Fruit fly (Drosophila melanogaster) whole organism, prepupa: Measurements from ENCODE around the gene CG7530.
A peak's percentile ranks its signal among the peaks of the same experiment; 100 is the strongest.

Experiments
- Blimp-1 ChIP-seq: fragments of 200-800 bp; sonication (Bioruptor generic); optimal IDR thresholded peaks from 3 replicates; lab custom pipeline; 2017; ENCODE audit warnings: missing biosample characterization, missing genetic modification characterization, mild to moderate bottlenecking, moderate library complexity, missing genetic modification reagents
- CG11762 ChIP-seq: fragments of 200-800 bp; sonication (Bioruptor generic); optimal IDR thresholded peaks from 3 replicates; lab custom pipeline; 2016; ENCODE audit warnings: missing biosample characterization, missing genetic modification characterization; ENCODE audit not compliant: insufficient read depth
- CG15336 ChIP-seq: fragments of 200-800 bp; sonication (Bioruptor generic); IDR thresholded peaks from 2 replicates; pipeline ENCODE4 v1.3.6; 2022; ENCODE audit warnings: missing biosample characterization, missing genetic modification characterization
- CG1621 ChIP-seq: fragments of 200-800 bp; sonication (Bioruptor generic); optimal IDR thresholded peaks from 3 replicates; lab custom pipeline; 2018; ENCODE audit warnings: missing biosample characterization, mild to moderate bottlenecking, missing genetic modification characterization
- CG3032 ChIP-seq: fragments of 200-800 bp; optimal IDR thresholded peaks from 2 replicates; lab custom pipeline; 2019; ENCODE audit warnings: missing biosample characterization, mild to moderate bottlenecking, missing genetic modification characterization, moderate library complexity
- CG31627 ChIP-seq: fragments of 200-800 bp; sonication (Bioruptor generic); optimal IDR thresholded peaks from 3 replicates; lab custom pipeline; 2016; ENCODE audit warnings: missing biosample characterization, missing genetic modification characterization
- CG32006 ChIP-seq: fragments of 200-800 bp; sonication (Bioruptor generic); optimal IDR thresholded peaks from 3 replicates; lab custom pipeline; 2017; ENCODE audit warnings: missing biosample characterization, mild to moderate bottlenecking, missing genetic modification characterization
- CG34406 ChIP-seq: fragments of 200-800 bp; sonication (Bioruptor generic); optimal IDR thresholded peaks from 3 replicates; lab custom pipeline; 2016; ENCODE audit warnings: missing biosample characterization, missing genetic modification characterization
- CG3919 ChIP-seq: fragments of 200-800 bp; sonication (Bioruptor generic); optimal IDR thresholded peaks from 3 replicates; lab custom pipeline; 2016; ENCODE audit warnings: missing biosample characterization, missing genetic modification characterization
- CG4318 ChIP-seq: fragments of 200-800 bp; sonication (Bioruptor generic); optimal IDR thresholded peaks from 3 replicates; lab custom pipeline; 2017; ENCODE audit warnings: missing biosample characterization, mild to moderate bottlenecking, missing genetic modification characterization
- CG6163 ChIP-seq: fragments of 200-800 bp; sonication (Bioruptor generic); IDR thresholded peaks from 3 replicates; pipeline ENCODE4 v1.3.6; 2022; ENCODE audit warnings: missing biosample characterization, missing genetic modification characterization
- CG6276 ChIP-seq: fragments of 200-800 bp; sonication (Bioruptor generic); optimal IDR thresholded peaks from 2 replicates; lab custom pipeline; 2017; ENCODE audit warnings: missing biosample characterization, mild to moderate bottlenecking, missing genetic modification characterization
- CG6792 ChIP-seq: fragments of 200-800 bp; sonication (Bioruptor generic); optimal IDR thresholded peaks from 3 replicates; lab custom pipeline; 2016; ENCODE audit warnings: missing biosample characterization, missing genetic modification characterization
- CG6808 ChIP-seq: fragments of 200-800 bp; sonication (Bioruptor generic); optimal IDR thresholded peaks from 3 replicates; lab custom pipeline; 2017; ENCODE audit warnings: missing biosample characterization, missing genetic modification characterization, mild to moderate bottlenecking, moderate library complexity, missing genetic modification reagents
- CG7368 ChIP-seq: fragments of 200-800 bp; sonication (Bioruptor generic); optimal IDR thresholded peaks from 3 replicates; lab custom pipeline; 2016; ENCODE audit warnings: missing biosample characterization, missing genetic modification characterization
- CG8119 ChIP-seq: fragments of 200-800 bp; sonication (Bioruptor generic); IDR thresholded peaks from 3 replicates; pipeline ENCODE4 v1.3.6; 2022; ENCODE audit warnings: missing biosample characterization, missing genetic modification characterization
- CG9139 ChIP-seq: fragments of 200-800 bp; sonication (Bioruptor generic); optimal IDR thresholded peaks from 3 replicates; lab custom pipeline; 2017; ENCODE audit warnings: missing biosample characterization, mild to moderate bottlenecking, missing genetic modification characterization
- Eip75B ChIP-seq: fragments of 200-800 bp; sonication (Bioruptor generic); optimal IDR thresholded peaks from 3 replicates; lab custom pipeline; 2016; ENCODE audit warnings: missing biosample characterization, missing genetic modification characterization
- Eip78C ChIP-seq: fragments of 200-800 bp; sonication (Bioruptor generic); peaks from one replicate; lab custom pipeline; 2016; ENCODE audit warnings: missing biosample characterization, missing genetic modification characterization
- Eip93F ChIP-seq: fragments of 200-800 bp; sonication (Bioruptor generic); optimal IDR thresholded peaks from 2 replicates; lab custom pipeline; 2016; ENCODE audit warnings: missing biosample characterization, mild to moderate bottlenecking, missing genetic modification characterization
- Ets96B ChIP-seq: fragments of 200-800 bp; optimal IDR thresholded peaks from 2 replicates; lab custom pipeline; 2019; ENCODE audit warnings: missing biosample characterization, mild to moderate bottlenecking, missing genetic modification characterization, moderate library complexity
- Gug ChIP-seq: fragments of 200-800 bp; sonication (Bioruptor generic); IDR thresholded peaks from 2 replicates; pipeline ENCODE4 v1.3.6; 2022; ENCODE audit warnings: missing biosample characterization, missing genetic modification characterization
- Hr38 ChIP-seq: sonication (Bioruptor generic); optimal IDR thresholded peaks from 2 replicates; lab custom pipeline; 2016; ENCODE audit warnings: missing biosample characterization, missing genetic modification characterization
- Hr39 ChIP-seq: fragments of 200-800 bp; sonication (Bioruptor generic); optimal IDR thresholded peaks from 2 replicates; lab custom pipeline; 2016; ENCODE audit warnings: missing biosample characterization, missing genetic modification characterization
- Hr4 ChIP-seq: fragments of 200-800 bp; sonication (Bioruptor generic); optimal IDR thresholded peaks from 3 replicates; lab custom pipeline; 2016; ENCODE audit warnings: missing biosample characterization, missing genetic modification characterization
- Lpt ChIP-seq: fragments of 200-800 bp; sonication (Bioruptor generic); optimal IDR thresholded peaks from 3 replicates; lab custom pipeline; 2016; ENCODE audit warnings: missing biosample characterization, missing genetic modification characterization
- Met ChIP-seq: fragments of 200-800 bp; sonication (Bioruptor generic); optimal IDR thresholded peaks from 3 replicates; lab custom pipeline; 2016; ENCODE audit warnings: missing biosample characterization, missing genetic modification characterization
- OdsH ChIP-seq: fragments of 200-800 bp; sonication (Bioruptor generic); optimal IDR thresholded peaks from 3 replicates; lab custom pipeline; 2016; ENCODE audit warnings: missing biosample characterization, missing genetic modification characterization
- Smox ChIP-seq: fragments of 200-800 bp; sonication (Bioruptor generic); optimal IDR thresholded peaks from 3 replicates; lab custom pipeline; 2016; ENCODE audit warnings: missing biosample characterization, missing genetic modification characterization
- Sox14 ChIP-seq: fragments of 200-800 bp; sonication (Bioruptor generic); optimal IDR thresholded peaks from 3 replicates; lab custom pipeline; 2016; ENCODE audit warnings: missing biosample characterization, missing genetic modification characterization
- Sox15 ChIP-seq: fragments of 200-800 bp; sonication (Bioruptor generic); optimal IDR thresholded peaks from 3 replicates; lab custom pipeline; 2016; ENCODE audit warnings: missing biosample characterization, missing genetic modification characterization
- achi ChIP-seq: fragments of 200-800 bp; sonication (Bioruptor generic); optimal IDR thresholded peaks from 3 replicates; lab custom pipeline; 2016; ENCODE audit warnings: missing biosample characterization, missing genetic modification characterization
- acj6 ChIP-seq: fragments of 200-800 bp; sonication (Bioruptor generic); optimal IDR thresholded peaks from 3 replicates; lab custom pipeline; 2016; ENCODE audit warnings: missing biosample characterization, missing genetic modification characterization
- eg ChIP-seq: fragments of 200-800 bp; sonication (Bioruptor generic); IDR thresholded peaks from 3 replicates; pipeline ENCODE4 v1.3.6; 2022; ENCODE audit warnings: missing biosample characterization, missing genetic modification characterization
- esn ChIP-seq: fragments of 200-800 bp; sonication (Bioruptor generic); optimal IDR thresholded peaks from 2 replicates; lab custom pipeline; 2016; ENCODE audit warnings: missing biosample characterization, mild to moderate bottlenecking, missing genetic modification characterization, moderate library complexity
- fd59A ChIP-seq: fragments of 200-800 bp; sonication (Bioruptor generic); optimal IDR thresholded peaks from 2 replicates; lab custom pipeline; 2017; ENCODE audit warnings: missing biosample characterization, mild to moderate bottlenecking, missing genetic modification characterization, missing genetic modification reagents
- fd85E ChIP-seq: fragments of 200-800 bp; sonication (Bioruptor generic); optimal IDR thresholded peaks from 3 replicates; lab custom pipeline; 2016; ENCODE audit warnings: missing biosample characterization, missing genetic modification characterization
- fkh ChIP-seq: fragments of 200-800 bp; sonication (Bioruptor generic); optimal IDR thresholded peaks from 3 replicates; lab custom pipeline; 2017; ENCODE audit warnings: missing biosample characterization, mild to moderate bottlenecking, missing genetic modification characterization, moderate library complexity
- net ChIP-seq: fragments of 200-800 bp; sonication (Bioruptor generic); optimal IDR thresholded peaks from 3 replicates; lab custom pipeline; 2016; ENCODE audit warnings: missing biosample characterization, missing genetic modification characterization
- pdm3 ChIP-seq: fragments of 200-800 bp; sonication (Bioruptor generic); optimal IDR thresholded peaks from 3 replicates; lab custom pipeline; 2016; ENCODE audit warnings: missing biosample characterization, missing genetic modification characterization
- salr ChIP-seq, 2 experiments: fragments of 200-800 bp; sonication (Bioruptor generic); optimal IDR thresholded peaks; 3 replicates each; lab custom pipeline; 2016 to 2018; ENCODE audit warnings: missing biosample characterization in 2 of 2, missing genetic modification characterization in 2 of 2, mild to moderate bottlenecking in 1 of 2
- ss ChIP-seq, 2 experiments: fragments of 200-800 bp; sonication (Bioruptor generic); optimal IDR thresholded peaks; 2 replicates in 1 of 2; 3 replicates in 1 of 2; lab custom pipeline; 2017 to 2018; ENCODE audit warnings: mild to moderate bottlenecking in 2 of 2, missing biosample characterization in 2 of 2, missing genetic modification characterization in 2 of 2, moderate library complexity in 1 of 2
- svp ChIP-seq: fragments of 200-800 bp; sonication (Bioruptor generic); peaks from one replicate; lab custom pipeline; 2016; ENCODE audit warnings: missing biosample characterization, missing genetic modification characterization
- topi ChIP-seq: fragments of 200-800 bp; sonication (Bioruptor generic); optimal IDR thresholded peaks from 3 replicates; lab custom pipeline; 2016; ENCODE audit warnings: missing biosample characterization, missing genetic modification characterization
- vri ChIP-seq: fragments of 200-800 bp; sonication (Bioruptor generic); optimal IDR thresholded peaks from 3 replicates; lab custom pipeline; 2016; ENCODE audit warnings: missing biosample characterization, mild to moderate bottlenecking, missing genetic modification characterization

CG7530 gene

DNA sequence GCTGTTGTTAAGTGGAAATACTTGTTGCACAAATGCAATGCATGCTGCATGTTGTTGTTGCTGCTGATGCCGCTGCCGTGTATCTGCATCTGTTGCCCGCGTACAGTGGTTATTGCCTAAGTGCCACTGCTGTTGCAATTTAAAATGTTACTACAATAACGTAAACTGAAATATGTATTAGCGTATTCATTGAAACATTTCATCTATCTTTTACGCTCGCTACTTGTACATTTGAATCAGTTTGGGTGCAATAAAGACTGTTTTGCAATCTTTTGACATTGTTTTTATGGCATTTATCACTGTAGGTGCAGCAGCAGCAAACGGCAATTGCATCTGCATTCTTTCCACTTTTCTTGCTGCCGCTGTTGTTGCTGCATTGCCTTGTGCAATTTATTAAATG is 11.9 kb downstream of the CG7530 start (continued):
- TF ChIP-seq esn (GFP tag; lab: Kevin White, UChicago) (peak; percentile 24), Sox15 (GFP tag; lab: Kevin White, UChicago) (no peak), CG1621 (tag; lab: Kevin White, UChicago) (peak; percentile 73), Hr38 (GFP tag; lab: Kevin White, UChicago) (peak; percentile 21), CG6808 (GFP tag; lab: Kevin White, UChicago) (peak; percentile 79), fd85E (GFP tag; lab: Kevin White, UChicago) (no peak), Gug (GFP tag; lab: Robert Waterston, UW) (peak; percentile 78), CG4318 (GFP tag; lab: Kevin White, UChicago) (peak; percentile 87), fkh (GFP tag; lab: Kevin White, UChicago) (no peak), CG6276 (GFP tag; lab: Kevin White, UChicago) (peak; percentile 87), Hr39 (peak; percentile 29), topi (GFP tag; lab: Kevin White, UChicago) (peak; percentile 25), CG31627 (GFP tag; lab: Kevin White, UChicago) (peak; percentile 3), net (GFP tag; lab: Kevin White, UChicago) (peak; percentile 82), eg (peak; percentile 89)

DNA sequence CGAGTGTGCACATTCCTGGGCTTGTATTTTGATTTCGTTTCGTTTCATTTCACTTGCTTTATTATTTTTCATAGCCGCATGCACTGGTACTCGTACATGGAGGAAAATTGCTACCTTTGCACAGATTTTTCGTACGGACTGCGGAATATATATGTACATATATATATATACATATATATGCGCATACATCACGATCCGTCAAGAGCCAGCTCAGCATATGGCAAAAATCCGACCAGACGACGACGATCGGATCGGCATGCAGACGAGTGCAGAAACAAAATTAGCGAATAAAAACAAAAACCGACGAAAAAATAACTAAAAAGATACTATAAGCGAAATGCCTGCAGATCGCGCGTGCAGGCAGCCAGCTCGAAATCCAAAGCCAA is 13.6 kb downstream of the CG7530 start:
- TF ChIP-seq Eip93F (GFP tag; lab: Kevin White, UChicago) (no peak), Lpt (no peak), CG31627 (GFP tag; lab: Kevin White, UChicago) (no peak), CG1621 (tag; lab: Kevin White, UChicago) (no peak), CG11762 (no peak), acj6 (GFP tag; lab: Kevin White, UChicago) (no peak), CG32006 (GFP tag; lab: Kevin White, UChicago) (no peak), Hr39 (no peak), CG34406 (GFP tag; lab: Kevin White, UChicago) (no peak), CG3919 (no peak), CG7368 (GFP tag; lab: Kevin White, UChicago) (no peak), Blimp-1 (no peak), CG6808 (GFP tag; lab: Kevin White, UChicago) (no peak), fd85E (GFP tag; lab: Kevin White, UChicago) (no peak), CG3032 (tag; lab: Kevin White, UChicago) (no peak), net (GFP tag; lab: Kevin White, UChicago) (no peak), Smox (GFP tag; lab: Kevin White, UChicago) (no peak), Eip75B (no peak), CG6792 (GFP tag; lab: Kevin White, UChicago) (no peak)

DNA sequence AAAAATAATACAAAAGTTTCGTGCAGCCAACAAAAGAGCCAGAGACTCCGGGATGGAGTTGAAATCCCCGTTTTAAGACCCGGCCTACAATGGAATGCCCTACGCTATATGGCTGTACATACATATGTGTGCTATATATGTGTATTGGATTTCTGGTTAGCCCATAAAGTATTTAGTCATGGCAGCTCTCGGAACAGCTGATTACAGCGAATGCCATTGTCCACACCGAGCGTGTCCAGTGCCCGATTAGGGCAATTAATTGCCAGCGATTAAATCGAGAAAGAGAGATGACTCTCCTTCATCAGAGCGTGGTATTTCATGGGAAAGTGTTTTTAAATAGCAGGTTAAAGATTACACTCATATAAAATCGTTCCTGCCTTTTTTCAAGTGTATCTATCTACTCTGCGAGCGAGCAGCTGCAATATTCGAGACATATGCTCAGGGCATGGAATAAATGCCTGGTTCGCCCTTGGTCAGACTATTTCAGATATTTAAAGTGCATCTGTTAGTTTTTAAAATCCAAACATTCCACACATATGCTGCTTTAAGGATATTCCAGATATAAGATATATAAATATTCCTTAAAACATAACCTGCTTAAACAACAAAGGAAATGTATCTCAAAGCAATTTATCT is 14.1 kb downstream of the CG7530 start:
- TF ChIP-seq vri (GFP tag; lab: Kevin White, UChicago) = peak; percentile 30
- peak; percentile 44 for TF ChIP-seq acj6 (GFP tag; lab: Kevin White, UChicago)
- TF ChIP-seq CG3032 (tag; lab: Kevin White, UChicago) = peak; percentile 58
- TF ChIP-seq CG8119 (GFP tag; lab: Robert Waterston, UW) = peak; percentile 50
- peak; percentile 48; the same call in 1 of the 3 replicates for TF ChIP-seq eg
- TF ChIP-seq achi (GFP tag; lab: Kevin White, UChicago) = peak; percentile 37
- no peak for TF ChIP-seq svp (GFP tag; lab: Kevin White, UChicago)
- peak; percentile 31 for TF ChIP-seq OdsH (GFP tag; lab: Kevin White, UChicago)
- peak in 1 of 2 experiments; percentile 57 for TF ChIP-seq ss (GFP tag; optimal IDR thresholded peaks at IDR 0.05; lab: Kevin White, UChicago)
- no peak for TF ChIP-seq fd85E (GFP tag; lab: Kevin White, UChicago)
- peak in 1 of 2 experiments; percentile 26 for TF ChIP-seq salr (GFP tag; optimal IDR thresholded peaks at IDR 0.05; lab: Kevin White, UChicago)
- peak; percentile 10 for TF ChIP-seq Hr4 (GFP tag; lab: Kevin White, UChicago)
- peak; percentile 52 for TF ChIP-seq fd59A (GFP tag; lab: Kevin White, UChicago)
- peak; percentile 39 for TF ChIP-seq net (GFP tag; lab: Kevin White, UChicago)
- no peak for TF ChIP-seq Ets96B (tag; lab: Kevin White, UChicago)
- no peak for TF ChIP-seq CG9139 (GFP tag; lab: Kevin White, UChicago)
- peak; percentile 32; the same call in 1 of the 2 replicates for TF ChIP-seq CG15336 (GFP tag; lab: Robert Waterston, UW)
- peak; percentile 4 for TF ChIP-seq Met (GFP tag; lab: Kevin White, UChicago)
- peak; percentile 10 for TF ChIP-seq CG1621 (tag; lab: Kevin White, UChicago)
- peak; percentile 27 for TF ChIP-seq pdm3 (GFP tag; lab: Kevin White, UChicago)
- peak; percentile 15 for TF ChIP-seq Hr39
- peak; percentile 13 for TF ChIP-seq Sox14 (GFP tag; lab: Kevin White, UChicago)
- no peak for TF ChIP-seq CG6163 (GFP tag; lab: Robert Waterston, UW)
- peak; percentile 55 for TF ChIP-seq Eip78C (GFP tag; lab: Kevin White, UChicago)
